Worm (Caenorhabditis elegans) whole organism, L3 larva: ENCODE measurements around the gene tat-6.
A peak's percentile ranks its signal among the peaks of the same experiment; 100 is the strongest.

Experiments
- R02D3.7 ChIP-seq: fragments of 150-350 bp; optimal IDR thresholded peaks from 2 replicates; lab custom pipeline; 2014; ENCODE audit warnings: missing biosample characterization, missing genetic modification characterization
- aly-2 ChIP-seq: fragments of 150-350 bp; optimal IDR thresholded peaks from 2 replicates; lab custom pipeline; 2014; ENCODE audit warnings: missing biosample characterization, missing genetic modification characterization
- ama-1 ChIP-seq: fragments of 150-350 bp; optimal IDR thresholded peaks from 2 replicates; lab custom pipeline; 2018
- ceh-28 ChIP-seq: fragments of 150-350 bp; optimal IDR thresholded peaks from 2 replicates; lab custom pipeline; 2014; ENCODE audit warnings: missing biosample characterization, missing genetic modification reagents, missing genetic modification characterization
- ceh-9 ChIP-seq: sonication (generic microtip); optimal IDR thresholded peaks from 2 replicates; lab custom pipeline; 2018; ENCODE audit warnings: missing biosample characterization, missing genetic modification characterization
- egl-27 ChIP-seq: sonication (generic microtip); optimal IDR thresholded peaks from 4 replicates; lab custom pipeline; 2017; ENCODE audit warnings: missing biosample characterization, missing genetic modification reagents, missing genetic modification characterization
- elt-3 ChIP-seq, 3 experiments: fragments of 150-350 bp in 1 of 3; sonication (generic microtip) in 2 of 3; optimal IDR thresholded peaks; 2 replicates in 2 of 3; 4 replicates in 1 of 3; lab custom pipeline; 2014 to 2017; ENCODE audit warnings: missing biosample characterization in 3 of 3, missing genetic modification characterization in 3 of 3
- fkh-2 ChIP-seq: fragments of 150-350 bp; optimal IDR thresholded peaks from 2 replicates; lab custom pipeline; 2014; ENCODE audit warnings: missing biosample characterization, missing genetic modification reagents, missing genetic modification characterization
- fos-1 ChIP-seq: fragments of 150-350 bp; optimal IDR thresholded peaks from 2 replicates; lab custom pipeline; 2014; ENCODE audit warnings: missing biosample characterization, missing genetic modification characterization
- hmg-11 ChIP-seq: sonication (generic microtip); optimal IDR thresholded peaks from 2 replicates; lab custom pipeline; 2016; ENCODE audit warnings: missing genetic modification characterization, missing compliant biosample characterization
- jun-1 ChIP-seq: fragments of 150-350 bp; optimal IDR thresholded peaks from 2 replicates; lab custom pipeline; 2014; ENCODE audit warnings: missing biosample characterization, missing genetic modification reagents, missing genetic modification characterization
- lin-15B ChIP-seq: fragments of 150-350 bp; optimal IDR thresholded peaks from 2 replicates; lab custom pipeline; 2014; ENCODE audit warnings: missing biosample characterization, missing genetic modification characterization
- lin-39 ChIP-seq: fragments of 150-350 bp; optimal IDR thresholded peaks from 2 replicates; lab custom pipeline; 2018; ENCODE audit warnings: missing biosample characterization, missing genetic modification reagents, missing genetic modification characterization
- lsy-12 ChIP-seq: sonication (generic microtip); optimal IDR thresholded peaks from 2 replicates; lab custom pipeline; 2016; ENCODE audit warnings: mild to moderate bottlenecking, missing genetic modification characterization, missing compliant biosample characterization
- mml-1 ChIP-seq: fragments of 150-350 bp; sonication (generic microtip); optimal IDR thresholded peaks from 3 replicates; lab custom pipeline; 2014; ENCODE audit warnings: missing biosample characterization, missing genetic modification characterization
- nhr-23 ChIP-seq: fragments of 150-350 bp; optimal IDR thresholded peaks from 2 replicates; lab custom pipeline; 2014; ENCODE audit warnings: missing biosample characterization, missing genetic modification reagents, missing genetic modification characterization
- nhr-25 ChIP-seq: sonication (generic microtip); optimal IDR thresholded peaks from 2 replicates; lab custom pipeline; 2017; ENCODE audit warnings: missing biosample characterization, missing genetic modification characterization
- nhr-43 ChIP-seq: sonication (generic microtip); optimal IDR thresholded peaks from 2 replicates; lab custom pipeline; 2016; ENCODE audit warnings: mild to moderate bottlenecking, missing genetic modification characterization, missing compliant biosample characterization; ENCODE audit not compliant: poor library complexity, severe bottlenecking
- nhr-67 ChIP-seq: fragments of 150-350 bp; optimal IDR thresholded peaks from 2 replicates; lab custom pipeline; 2014; ENCODE audit warnings: missing biosample characterization, missing genetic modification characterization
- nhr-76 ChIP-seq: fragments of 150-350 bp; sonication (generic microtip); optimal IDR thresholded peaks from 5 replicates; lab custom pipeline; 2014; ENCODE audit warnings: missing biosample characterization, missing genetic modification characterization
- nhr-77 ChIP-seq: fragments of 150-350 bp; optimal IDR thresholded peaks from 2 replicates; lab custom pipeline; 2014; ENCODE audit warnings: missing biosample characterization, missing genetic modification characterization
- pha-4 ChIP-seq: fragments of 150-350 bp; optimal IDR thresholded peaks from 2 replicates; lab custom pipeline; 2014; ENCODE audit warnings: missing biosample characterization, missing genetic modification reagents, missing genetic modification characterization
- pqm-1 ChIP-seq: fragments of 150-350 bp; optimal IDR thresholded peaks from 2 replicates; lab custom pipeline; 2017; ENCODE audit warnings: missing biosample characterization, missing genetic modification characterization, inconsistent platforms
- snpc-4 ChIP-seq: fragments of 150-350 bp; optimal IDR thresholded peaks from 2 replicates; lab custom pipeline; 2014; ENCODE audit warnings: missing biosample characterization, missing genetic modification characterization
- tbx-2 ChIP-seq: sonication (generic microtip); optimal IDR thresholded peaks from 2 replicates; lab custom pipeline; 2016; ENCODE audit warnings: mild to moderate bottlenecking, missing genetic modification characterization, missing compliant biosample characterization
- unc-39 ChIP-seq: sonication (generic microtip); optimal IDR thresholded peaks from 4 replicates; lab custom pipeline; 2017; ENCODE audit warnings: missing biosample characterization, missing genetic modification characterization
- ztf-4 ChIP-seq: fragments of 150-350 bp; optimal IDR thresholded peaks from 2 replicates; lab custom pipeline; 2014; ENCODE audit warnings: missing biosample characterization, missing genetic modification characterization

The tat-6 gene

DNA sequence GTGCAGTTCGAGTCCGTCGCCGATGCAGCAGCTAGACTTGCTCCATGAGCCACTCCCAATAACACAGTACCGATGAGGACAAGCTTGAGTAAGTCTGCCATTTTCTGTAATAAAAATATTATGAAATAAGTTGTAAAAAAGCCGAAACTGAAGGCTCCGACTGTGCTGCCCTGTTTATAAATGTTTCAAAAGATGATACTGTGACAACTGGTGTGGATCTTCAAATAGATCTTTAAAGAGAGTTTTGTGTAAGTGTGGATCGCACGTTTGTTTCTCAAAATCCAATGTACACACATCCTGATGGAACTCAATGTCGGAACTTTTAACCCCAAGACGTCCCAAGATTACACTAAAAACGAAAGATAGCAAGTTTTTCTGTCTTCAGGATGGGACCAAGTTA, 39.7 kb downstream of the tat-6 start, which contains the start of gene C36C5.15:
Gene C36C5.15, minus strand, starts transcription at position 101 of the 400 bp plus-strand sequence.
- TF ChIP-seq mml-1 (tag; lab: Kevin White, UChicago): no peak
- no peak for TF ChIP-seq lin-15B (tag; lab: Kevin White, UChicago)
- TF ChIP-seq nhr-43 (tag; lab: Kevin White, UChicago): no peak
- TF ChIP-seq nhr-23 (tag; lab: Kevin White, UChicago): no peak
- no peak for TF ChIP-seq lsy-12
- no peak for TF ChIP-seq snpc-4 (tag; lab: Kevin White, UChicago)
- no peak for TF ChIP-seq pha-4 (tag; lab: Kevin White, UChicago)
- no peak for TF ChIP-seq nhr-77 (tag; lab: Kevin White, UChicago)
- no peak for TF ChIP-seq nhr-25 (tag; lab: Kevin White, UChicago)
- TF ChIP-seq lin-39: no peak
- no peak for TF ChIP-seq elt-3 (tag; optimal IDR thresholded peaks at IDR 0.05; lab: Kevin White, UChicago)
- no peak for TF ChIP-seq egl-27
- TF ChIP-seq R02D3.7 (tag; lab: Kevin White, UChicago): no peak
- no peak for TF ChIP-seq jun-1 (tag; lab: Kevin White, UChicago)
- no peak for TF ChIP-seq hmg-11 (tag; lab: Kevin White, UChicago)
- TF ChIP-seq, all 47 proteins: peak for 0

DNA sequence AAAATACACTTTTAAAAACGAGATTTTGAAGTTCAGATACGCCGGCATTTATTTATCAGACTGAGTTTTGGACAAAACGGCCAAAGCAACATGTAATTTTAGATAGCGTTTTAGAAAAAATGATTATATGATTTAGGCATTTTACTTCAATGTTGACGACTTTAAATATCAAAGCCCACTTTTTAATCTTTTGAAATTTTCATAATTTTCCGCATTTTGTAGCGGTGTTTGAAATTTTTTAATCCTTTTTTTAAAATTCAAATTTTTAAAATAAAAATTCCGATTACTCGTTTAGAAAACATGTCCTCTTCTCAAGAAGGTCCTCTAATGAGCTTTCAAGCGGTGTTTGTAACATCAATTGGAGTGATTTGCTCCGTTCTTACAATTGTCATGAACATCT, 40.9 kb downstream of the tat-6 start, which contains the start of gene srbc-6:
Gene srbc-6, plus strand, starts transcription at position 301 of the 400 bp plus-strand sequence.
- TF ChIP-seq pqm-1 (tag; lab: Kevin White, UChicago) (no peak), nhr-76 (tag; lab: Kevin White, UChicago) (no peak), fkh-2 (tag; lab: Kevin White, UChicago) (no peak), fos-1 (no peak), ztf-4 (tag; lab: Kevin White, UChicago) (no peak), nhr-67 (tag; lab: Kevin White, UChicago) (no peak), ceh-9 (tag; lab: Kevin White, UChicago) (no peak), ceh-28 (no peak), jun-1 (tag; lab: Kevin White, UChicago) (no peak), aly-2 (no peak), lsy-12 (no peak)

DNA sequence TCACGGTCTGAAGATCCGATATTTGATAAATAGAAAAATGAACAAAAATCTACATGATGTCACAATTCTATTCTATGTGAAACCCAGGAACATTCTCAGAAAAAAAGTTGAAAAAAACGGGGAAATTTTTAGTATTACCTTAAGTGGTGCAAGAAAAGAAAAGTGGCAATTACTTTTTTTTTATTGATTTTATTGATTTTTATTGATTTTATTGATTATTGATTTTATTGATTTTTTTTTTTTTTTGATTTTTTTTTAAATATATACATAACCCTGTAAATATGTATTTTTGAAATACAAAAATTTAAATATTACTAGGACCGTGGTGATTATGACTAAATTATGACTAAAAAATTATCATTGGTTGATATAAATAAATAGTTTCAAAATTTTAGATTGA, 42.7 kb downstream of the tat-6 start:
- TF ChIP-seq lsy-12: no peak
- TF ChIP-seq unc-39 (tag; lab: Kevin White, UChicago): no peak
- TF ChIP-seq tbx-2 (tag; lab: Kevin White, UChicago): no peak
- TF ChIP-seq ceh-28: peak; percentile 89

DNA sequence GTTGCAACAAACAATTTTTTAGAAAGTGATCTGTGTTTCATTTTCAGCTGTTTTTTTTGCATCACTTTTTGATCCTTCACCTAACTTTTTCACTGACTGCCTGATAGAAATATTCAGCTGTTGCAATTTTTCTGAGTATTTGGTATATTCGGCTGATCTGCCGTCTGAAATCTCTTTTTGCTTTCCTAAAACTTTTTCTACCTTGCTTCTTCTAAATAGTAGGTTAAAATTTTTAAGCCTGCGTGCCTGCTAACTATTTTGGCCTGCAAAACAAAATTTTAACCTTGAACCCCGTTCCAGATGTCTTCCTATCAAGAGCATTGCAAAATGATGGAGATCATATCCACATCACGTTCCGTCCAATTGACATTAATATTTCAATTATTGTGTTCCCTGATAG, 47.3 kb downstream of the tat-6 start, which contains the start of gene srab-8:
Gene srab-8, plus strand, starts transcription at position 301 of the 400 bp plus-strand sequence.
- TF ChIP-seq ama-1 (no peak), lin-15B (tag; lab: Kevin White, UChicago) (no peak)
